Worm (Caenorhabditis elegans) whole organism, L1 larva: ENCODE measurements around the gene F07H5.13.

ENCODE experiments used
- Y116A8C.19 ChIP-seq: sonication (generic microtip); optimal IDR thresholded peaks from 2 replicates; lab custom pipeline; 2016; ENCODE audit warnings: missing compliant biosample characterization, missing genetic modification characterization, borderline replicate concordance
- alr-1 ChIP-seq: fragments of 200-800 bp; sonication (Bioruptor generic); optimal IDR thresholded peaks from 2 replicates; lab custom pipeline; 2018; ENCODE audit warnings: borderline replicate concordance, mild to moderate bottlenecking, missing genetic modification characterization, missing compliant biosample characterization
- aly-2 ChIP-seq: fragments of 150-350 bp; optimal IDR thresholded peaks from 2 replicates; lab custom pipeline; 2014; ENCODE audit warnings: missing biosample characterization, missing genetic modification characterization
- ama-1 ChIP-seq: fragments of 150-350 bp; optimal IDR thresholded peaks from 2 replicates; lab custom pipeline; 2014
- blmp-1 ChIP-seq: fragments of 150-350 bp; optimal IDR thresholded peaks from 2 replicates; lab custom pipeline; 2014; ENCODE audit warnings: missing biosample characterization, missing genetic modification characterization
- ceh-8 ChIP-seq: fragments of 200-800 bp; sonication (Bioruptor generic); optimal IDR thresholded peaks from 2 replicates; lab custom pipeline; 2018; ENCODE audit warnings: mild to moderate bottlenecking, missing genetic modification characterization, moderate library complexity, missing compliant biosample characterization
- ceh-90 ChIP-seq: sonication (generic microtip); optimal IDR thresholded peaks from 2 replicates; lab custom pipeline; 2016; ENCODE audit warnings: missing genetic modification characterization, missing compliant biosample characterization
- ces-1 ChIP-seq: fragments of 150-350 bp; optimal IDR thresholded peaks from 2 replicates; lab custom pipeline; 2014; ENCODE audit warnings: missing biosample characterization, missing genetic modification reagents, missing genetic modification characterization
- efl-1 ChIP-seq, 4 experiments: fragments of 150-350 bp; optimal IDR thresholded peaks in 3 of 4; peaks in 1 of 4; 1 replicate in 1 of 4; 2 replicates in 3 of 4; lab custom pipeline; 2014; ENCODE audit warnings: missing biosample characterization in 2 of 4, missing genetic modification characterization in 2 of 4, missing genetic modification reagents in 2 of 4
- efl-3 ChIP-seq: fragments of 200-800 bp; sonication (Bioruptor generic); optimal IDR thresholded peaks from 2 replicates; lab custom pipeline; 2018; ENCODE audit warnings: mild to moderate bottlenecking, missing genetic modification characterization, missing compliant biosample characterization
- egl-13 ChIP-seq: sonication (generic microtip); optimal IDR thresholded peaks from 2 replicates; lab custom pipeline; 2016; ENCODE audit warnings: missing genotype, missing genetic modification reagents, missing genetic modification characterization, missing compliant biosample characterization
- elt-3 ChIP-seq, 6 experiments: fragments of 150-350 bp in 1 of 6; sonication (generic microtip); optimal IDR thresholded peaks; 2 replicates each; lab custom pipeline; 2017 to 2018; ENCODE audit warnings: missing biosample characterization in 6 of 6, missing genetic modification characterization in 6 of 6, inconsistent platforms in 1 of 6
- ets-5 ChIP-seq: fragments of 200-800 bp; sonication (Bioruptor generic); IDR thresholded peaks from 2 replicates; pipeline ENCODE4 v1.3.6; 2022; ENCODE audit warnings: missing genetic modification characterization, missing compliant biosample characterization
- fkh-10 ChIP-seq: sonication (generic microtip); optimal IDR thresholded peaks from 2 replicates; lab custom pipeline; 2017; ENCODE audit warnings: missing biosample characterization, missing genetic modification reagents, missing genetic modification characterization
- fkh-4 ChIP-seq: sonication (generic microtip); optimal IDR thresholded peaks from 2 replicates; lab custom pipeline; 2016; ENCODE audit warnings: missing compliant biosample characterization, missing genetic modification characterization, borderline replicate concordance
- fkh-8 ChIP-seq: sonication (generic microtip); optimal IDR thresholded peaks from 2 replicates; lab custom pipeline; 2016; ENCODE audit warnings: mild to moderate bottlenecking, missing genetic modification characterization, missing compliant biosample characterization
- fos-1 ChIP-seq: fragments of 150-350 bp; optimal IDR thresholded peaks from 2 replicates; lab custom pipeline; 2014; ENCODE audit warnings: missing biosample characterization, missing genetic modification characterization
- grh-1 ChIP-seq: fragments of 200-800 bp; sonication (Bioruptor generic); IDR thresholded peaks from 2 replicates; pipeline ENCODE4 v1.3.6; 2022; ENCODE audit warnings: missing genetic modification reagents, missing genetic modification characterization, missing compliant biosample characterization
- hlh-17 ChIP-seq: fragments of 200-800 bp; sonication (Bioruptor generic); optimal IDR thresholded peaks from 2 replicates; lab custom pipeline; 2018; ENCODE audit warnings: missing genetic modification characterization, mild to moderate bottlenecking, missing compliant biosample characterization, moderate library complexity, borderline replicate concordance
- hlh-4 ChIP-seq: sonication (generic microtip); optimal IDR thresholded peaks from 2 replicates; lab custom pipeline; 2016; ENCODE audit warnings: mild to moderate bottlenecking, missing genetic modification characterization, missing compliant biosample characterization
- hpl-2 ChIP-seq: fragments of 150-350 bp; optimal IDR thresholded peaks from 2 replicates; lab custom pipeline; 2014; ENCODE audit warnings: missing biosample characterization, missing genetic modification reagents, missing genetic modification characterization
- lin-15B ChIP-seq: fragments of 150-350 bp; sonication (generic microtip); optimal IDR thresholded peaks from 3 replicates; lab custom pipeline; 2014; ENCODE audit warnings: missing biosample characterization, missing genetic modification characterization
- lin-35 ChIP-seq, 2 experiments: fragments of 150-350 bp; optimal IDR thresholded peaks; 2 replicates each; lab custom pipeline; 2014; ENCODE audit warnings: missing biosample characterization in 2 of 2, missing genetic modification characterization in 2 of 2, missing genetic modification reagents in 2 of 2
- lin-39 ChIP-seq: fragments of 150-350 bp; optimal IDR thresholded peaks from 2 replicates; lab custom pipeline; 2014; ENCODE audit warnings: missing biosample characterization, missing genetic modification reagents, missing genetic modification characterization
- lsy-2 ChIP-seq, 2 experiments: fragments of 150-350 bp; optimal IDR thresholded peaks; 2 replicates each; lab custom pipeline; 2014; ENCODE audit warnings: missing biosample characterization in 2 of 2, missing genetic modification characterization in 2 of 2
- mdl-1 ChIP-seq, 2 experiments: fragments of 150-350 bp; optimal IDR thresholded peaks; 2 replicates each; lab custom pipeline; 2014 to 2017; ENCODE audit warnings: missing biosample characterization in 2 of 2, missing genetic modification characterization in 2 of 2, inconsistent platforms in 1 of 2
- mef-2 ChIP-seq: fragments of 150-350 bp; optimal IDR thresholded peaks from 2 replicates; lab custom pipeline; 2014; ENCODE audit warnings: missing biosample characterization, missing genetic modification characterization
- mep-1 ChIP-seq: fragments of 150-350 bp; optimal IDR thresholded peaks from 2 replicates; lab custom pipeline; 2014; ENCODE audit warnings: missing biosample characterization, missing genetic modification characterization
- nhr-19 ChIP-seq: fragments of 200-800 bp; sonication (Bioruptor generic); conservative IDR thresholded peaks from 2 replicates; pipeline ENCODE4 v1.3.6; 2022; ENCODE audit warnings: missing genetic modification characterization, missing compliant biosample characterization
- nhr-20 ChIP-seq: sonication (generic microtip); optimal IDR thresholded peaks from 2 replicates; lab custom pipeline; 2016; ENCODE audit warnings: mild to moderate bottlenecking, missing genetic modification characterization, missing compliant biosample characterization
- nhr-47 ChIP-seq: sonication (generic microtip); optimal IDR thresholded peaks from 2 replicates; lab custom pipeline; 2016; ENCODE audit warnings: mild to moderate bottlenecking, missing genetic modification characterization, moderate library complexity, missing compliant biosample characterization
- nhr-71 ChIP-seq: sonication (generic microtip); optimal IDR thresholded peaks from 2 replicates; lab custom pipeline; 2016; ENCODE audit warnings: mild to moderate bottlenecking, missing genetic modification characterization, moderate library complexity, missing compliant biosample characterization
- nhr-77 ChIP-seq: fragments of 150-350 bp; optimal IDR thresholded peaks from 2 replicates; lab custom pipeline; 2014; ENCODE audit warnings: missing biosample characterization, missing genetic modification characterization
- nhr-84 ChIP-seq: sonication (generic microtip); optimal IDR thresholded peaks from 2 replicates; lab custom pipeline; 2017; ENCODE audit warnings: missing biosample characterization, missing genetic modification characterization
- nhr-85 ChIP-seq: sonication (generic microtip); peaks from one replicate; lab custom pipeline; 2016; ENCODE audit warnings: missing genetic modification characterization, inconsistent platforms, missing compliant biosample characterization
- nhr-90 ChIP-seq: sonication (generic microtip); optimal IDR thresholded peaks from 2 replicates; lab custom pipeline; 2016; ENCODE audit warnings: mild to moderate bottlenecking, missing genetic modification characterization, missing compliant biosample characterization; ENCODE audit not compliant: poor library complexity
- pax-3 ChIP-seq: fragments of 200-800 bp; sonication (Bioruptor generic); optimal IDR thresholded peaks from 2 replicates; lab custom pipeline; 2018; ENCODE audit warnings: mild to moderate bottlenecking, missing genetic modification characterization, moderate library complexity, missing compliant biosample characterization
- pqm-1 ChIP-seq: sonication (generic microtip); optimal IDR thresholded peaks from 3 replicates; lab custom pipeline; 2017; ENCODE audit warnings: missing biosample characterization, missing genetic modification characterization
- skn-1 ChIP-seq: fragments of 150-350 bp; optimal IDR thresholded peaks from 2 replicates; lab custom pipeline; 2014; ENCODE audit warnings: missing biosample characterization, missing genetic modification characterization
- snpc-4 ChIP-seq: fragments of 150-350 bp; optimal IDR thresholded peaks from 2 replicates; lab custom pipeline; 2014; ENCODE audit warnings: missing biosample characterization, missing genetic modification characterization
- snu-23 ChIP-seq: sonication (generic microtip); optimal IDR thresholded peaks from 2 replicates; lab custom pipeline; 2016; ENCODE audit warnings: missing genetic modification characterization, missing compliant biosample characterization
- sptf-1 ChIP-seq: fragments of 150-350 bp; optimal IDR thresholded peaks from 2 replicates; lab custom pipeline; 2014; ENCODE audit warnings: missing biosample characterization, missing genetic modification characterization
- swsn-7 ChIP-seq: sonication (generic microtip); optimal IDR thresholded peaks from 2 replicates; lab custom pipeline; 2016; ENCODE audit warnings: missing genetic modification characterization, missing compliant biosample characterization
- tbx-2 ChIP-seq: sonication (generic microtip); optimal IDR thresholded peaks from 2 replicates; lab custom pipeline; 2016; ENCODE audit warnings: missing genetic modification characterization, missing compliant biosample characterization
- unc-98 ChIP-seq: fragments of 200-800 bp; sonication (Bioruptor generic); IDR thresholded peaks from 2 replicates; pipeline ENCODE4 v1.3.6; 2022; ENCODE audit warnings: missing genetic modification characterization, missing compliant biosample characterization
- xbp-1 ChIP-seq: sonication (generic microtip); optimal IDR thresholded peaks from 2 replicates; lab custom pipeline; 2016; ENCODE audit warnings: missing genetic modification characterization, missing compliant biosample characterization
- ztf-11 ChIP-seq, 2 experiments: sonication (generic microtip); optimal IDR thresholded peaks; 2 replicates each; lab custom pipeline; 2016 to 2017; ENCODE audit warnings: missing genetic modification characterization in 2 of 2, missing biosample characterization in 1 of 2, missing compliant biosample characterization in 1 of 2

F07H5.13 gene

ce11 chrII:8818257-8818656, 27.9 kb downstream of the F07H5.13 start (continued):
- TF ChIP-seq tbx-2 (tag; lab: Kevin White, UChicago) (peak; percentile 51), lsy-2 (tag; optimal IDR thresholded peaks at IDR 0.05; lab: Kevin White, UChicago) (peak in 1 of 2 experiments; percentile 29), ces-1 (GFP tag; lab: Kevin White, UChicago) (no peak), fkh-4 (tag; lab: Kevin White, UChicago) (no peak), mdl-1 (tag; optimal IDR thresholded peaks at IDR 0.05; lab: Kevin White, UChicago) (peak in 1 of 2 experiments; percentile 71), Y116A8C.19 (no peak), snpc-4 (no peak), snu-23 (GFP tag; lab: Kevin White, UChicago) (peak; percentile 44), hpl-2 (GFP tag; lab: Kevin White, UChicago) (no peak), pqm-1 (tag; lab: Kevin White, UChicago) (no peak), swsn-7 (tag; lab: Kevin White, UChicago) (no peak), lin-39 (tag; lab: Kevin White, UChicago) (no peak), nhr-85 (tag; lab: Kevin White, UChicago) (peak; percentile 96)

DNA sequence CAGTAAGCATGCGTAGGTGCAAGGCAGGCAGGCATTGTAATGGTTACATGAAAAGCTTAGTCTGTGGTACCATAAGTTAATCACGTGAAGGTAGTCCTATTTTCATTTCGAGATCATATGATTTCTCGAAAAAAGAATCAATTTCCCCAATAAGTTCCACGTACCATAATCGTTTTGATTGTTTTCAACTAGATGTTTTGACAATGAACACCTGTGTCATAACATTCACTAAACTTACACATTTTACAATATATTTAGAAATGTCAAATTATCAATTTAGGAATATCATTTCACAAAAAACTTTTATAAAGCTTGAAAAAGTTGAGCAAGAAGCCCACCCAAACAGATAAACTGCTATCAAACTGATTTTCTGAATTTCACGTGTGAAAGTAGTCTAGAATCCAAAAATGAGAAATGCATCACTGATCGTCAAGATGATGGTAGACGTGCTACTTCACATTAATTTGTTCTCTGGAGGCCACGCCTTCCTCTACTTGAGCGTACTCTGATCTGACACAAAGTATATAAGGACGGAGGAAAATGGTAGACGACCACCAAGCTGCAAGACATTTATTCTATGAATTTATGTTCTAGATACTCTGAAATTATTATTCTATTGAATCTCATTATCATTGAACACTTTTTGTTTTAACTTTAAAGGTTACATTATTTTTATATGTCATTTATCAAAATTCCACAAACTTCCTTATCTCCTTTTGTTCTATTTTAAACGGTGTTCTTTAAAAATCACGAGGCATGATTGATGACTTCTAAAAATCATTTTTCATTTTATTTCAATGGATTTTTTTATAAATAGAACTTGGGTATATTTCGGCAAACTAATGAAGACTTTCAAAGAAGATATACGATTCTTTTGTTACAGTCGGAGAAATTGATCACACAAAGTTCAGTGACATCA, 28.9 kb downstream of the F07H5.13 start, which contains the start of gene F46C5.10:
F46C5.10 (minus strand) TSS at position 51 of the 919 bp plus-strand sequence.
- TF ChIP-seq ceh-90 (tag; lab: Kevin White, UChicago) (no peak), efl-1 (optimal IDR thresholded peaks at IDR 0.05; lab: Kevin White, UChicago) (no peak), efl-1 (GFP tag; optimal IDR thresholded peaks at IDR 0.05 in 1 of 2; lab: Kevin White, UChicago) (peak in 1 of 2 experiments; percentile 67), fkh-8 (tag; lab: Kevin White, UChicago) (no peak), nhr-47 (tag; lab: Kevin White, UChicago) (peak; percentile 27), ceh-8 (GFP tag; lab: Kevin White, UChicago) (no peak), mep-1 (tag; lab: Kevin White, UChicago) (peak; percentile 5), elt-3 (tag; optimal IDR thresholded peaks at IDR 0.05; lab: Kevin White, UChicago) (peak in 3 of 6 experiments; percentile 17 to 46 (median 17)), xbp-1 (tag; lab: Kevin White, UChicago) (no peak), blmp-1 (tag; lab: Kevin White, UChicago) (no peak), ets-5 (GFP tag; lab: Robert Waterston, UW) (no peak), fos-1 (no peak), tbx-2 (tag; lab: Kevin White, UChicago) (peak; percentile 25), nhr-85 (tag; lab: Kevin White, UChicago) (peak; percentile 88), nhr-19 (GFP tag; lab: Robert Waterston, UW) (peak; percentile 87), snu-23 (GFP tag; lab: Kevin White, UChicago) (peak; percentile 6), sptf-1 (tag; lab: Kevin White, UChicago) (no peak), pax-3 (tag; lab: Kevin White, UChicago) (no peak), mef-2 (no peak), aly-2 (tag; lab: Kevin White, UChicago) (no peak), ces-1 (GFP tag; lab: Kevin White, UChicago) (no peak), ama-1 (lab: Kevin White, UChicago) (no peak), hlh-17 (no peak), egl-13 (no peak), lin-15B (no peak), skn-1 (tag; lab: Kevin White, UChicago) (no peak), nhr-84 (tag; lab: Kevin White, UChicago) (no peak), unc-98 (GFP tag; lab: Robert Waterston, UW) (no peak), lin-35 (GFP tag; optimal IDR thresholded peaks at IDR 0.05; lab: Kevin White, UChicago) (peak in 1 of 2 experiments; percentile 33), alr-1 (tag; lab: Kevin White, UChicago) (no peak), nhr-90 (tag; lab: Kevin White, UChicago) (peak; percentile 67), mdl-1 (tag; optimal IDR thresholded peaks at IDR 0.05; lab: Kevin White, UChicago) (no peak), nhr-77 (tag; lab: Kevin White, UChicago) (no peak), nhr-20 (tag; lab: Kevin White, UChicago) (peak; percentile 55), efl-3 (GFP tag; lab: Kevin White, UChicago) (no peak), hlh-4 (tag; lab: Kevin White, UChicago) (no peak), lsy-2 (tag; optimal IDR thresholded peaks at IDR 0.05; lab: Kevin White, UChicago) (peak in 1 of 2 experiments; percentile 23), ztf-11 (tag; optimal IDR thresholded peaks at IDR 0.05; lab: Kevin White, UChicago) (no peak), fkh-10 (no peak), grh-1 (GFP tag; lab: Robert Waterston, UW) (no peak), nhr-71 (tag; lab: Kevin White, UChicago) (peak; percentile 58), Y116A8C.19 (no peak), pqm-1 (tag; lab: Kevin White, UChicago) (no peak)
